Worm (Caenorhabditis elegans) whole organism, L4 larva: ENCODE measurements around the gene nstp-4.
A peak's percentile ranks its signal among the peaks of the same experiment; 100 is the strongest.

Experiments used
- D1046.2 ChIP-seq: fragments of 200-800 bp; sonication (Bioruptor generic); IDR thresholded peaks from 2 replicates; pipeline ENCODE4 v1.3.6; 2022; ENCODE audit warnings: missing genetic modification characterization, missing compliant biosample characterization
- F26F4.8 ChIP-seq: fragments of 200-800 bp; sonication (Bioruptor generic); conservative IDR thresholded peaks from 2 replicates; pipeline ENCODE4 v1.3.6; 2022; ENCODE audit warnings: missing genetic modification characterization, missing compliant biosample characterization
- F37D6.2 ChIP-seq: sonication (generic microtip); optimal IDR thresholded peaks from 2 replicates; lab custom pipeline; 2016; ENCODE audit warnings: mild to moderate bottlenecking, missing genetic modification characterization, missing compliant biosample characterization
- F44E2.7 ChIP-seq: fragments of 200-800 bp; sonication (Bioruptor generic); IDR thresholded peaks from 2 replicates; pipeline ENCODE4 v2.1.2; 2022; ENCODE audit warnings: missing genetic modification characterization, missing compliant biosample characterization
- F49E8.2 ChIP-seq: sonication (generic microtip); optimal IDR thresholded peaks from 2 replicates; lab custom pipeline; 2016; ENCODE audit warnings: missing compliant biosample characterization, mild to moderate bottlenecking, missing genetic modification characterization, borderline replicate concordance
- R02D3.7 ChIP-seq: fragments of 150-350 bp; sonication (generic microtip); optimal IDR thresholded peaks from 3 replicates; lab custom pipeline; 2014; ENCODE audit warnings: missing biosample characterization, missing genetic modification characterization
- Y48G9A.11 ChIP-seq: fragments of 200-800 bp; sonication (Bioruptor generic); IDR thresholded peaks from 2 replicates; pipeline ENCODE4 v1.3.6; 2022; ENCODE audit warnings: missing genetic modification reagents, missing genetic modification characterization, missing compliant biosample characterization
- Y75B8A.6 ChIP-seq: fragments of 200-800 bp; sonication (Bioruptor generic); IDR thresholded peaks from 2 replicates; pipeline ENCODE4 v1.3.6; 2022; ENCODE audit warnings: missing genetic modification reagents, missing genetic modification characterization, missing compliant biosample characterization
- ZK337.2 ChIP-seq: fragments of 200-800 bp; sonication (Bioruptor generic); IDR thresholded peaks from 2 replicates; pipeline ENCODE4 v1.3.6; 2022; ENCODE audit warnings: missing genetic modification reagents, missing genetic modification characterization, missing compliant biosample characterization
- aha-1 ChIP-seq: fragments of 150-350 bp; peaks from one replicate; lab custom pipeline; 2014; ENCODE audit warnings: missing biosample characterization, missing genetic modification characterization
- ceh-62 ChIP-seq: sonication (generic microtip); optimal IDR thresholded peaks from 2 replicates; lab custom pipeline; 2017; ENCODE audit warnings: missing biosample characterization, missing genetic modification characterization
- ces-1 ChIP-seq: fragments of 150-350 bp; sonication (generic microtip); optimal IDR thresholded peaks from 4 replicates; lab custom pipeline; 2014; ENCODE audit warnings: missing biosample characterization, missing genetic modification reagents, missing genetic modification characterization
- ctbp-1 ChIP-seq: fragments of 200-800 bp; sonication (Bioruptor generic); IDR thresholded peaks from 2 replicates; pipeline ENCODE4 v1.3.6; 2022; ENCODE audit warnings: missing genetic modification reagents, missing genetic modification characterization, missing compliant biosample characterization
- daf-12 ChIP-seq: fragments of 150-350 bp; optimal IDR thresholded peaks from 2 replicates; lab custom pipeline; 2014; ENCODE audit warnings: missing biosample characterization, missing genetic modification reagents, missing genetic modification characterization
- daf-19 ChIP-seq: fragments of 200-800 bp; sonication (Bioruptor generic); conservative IDR thresholded peaks from 2 replicates; pipeline ENCODE4 v1.3.6; 2022; ENCODE audit warnings: missing genetic modification characterization, missing compliant biosample characterization
- daf-8 ChIP-seq: fragments of 200-800 bp; sonication (Bioruptor generic); IDR thresholded peaks from 2 replicates; pipeline ENCODE4 v1.3.6; 2022; ENCODE audit warnings: missing genetic modification characterization, missing compliant biosample characterization
- dmd-9 ChIP-seq: fragments of 200-800 bp; sonication (Bioruptor generic); IDR thresholded peaks from 2 replicates; pipeline ENCODE4 v1.3.6; 2022; ENCODE audit warnings: missing genetic modification reagents, missing genetic modification characterization, missing compliant biosample characterization
- dpl-1 ChIP-seq: fragments of 150-350 bp; optimal IDR thresholded peaks from 2 replicates; lab custom pipeline; 2014; ENCODE audit warnings: missing biosample characterization, missing genetic modification reagents, missing genetic modification characterization
- dve-1 ChIP-seq: sonication (generic microtip); optimal IDR thresholded peaks from 2 replicates; lab custom pipeline; 2017; ENCODE audit warnings: antibody characterized with exemption, mild to moderate bottlenecking, missing genetic modification characterization, missing compliant biosample characterization; ENCODE audit not compliant: insufficient read depth
- egl-43 ChIP-seq: fragments of 200-800 bp; sonication (Bioruptor generic); IDR thresholded peaks from 2 replicates; pipeline ENCODE4 v1.3.6; 2022; ENCODE audit warnings: missing genetic modification reagents, missing genetic modification characterization, missing compliant biosample characterization
- gei-8 ChIP-seq: fragments of 200-800 bp; sonication (Bioruptor generic); optimal IDR thresholded peaks from 2 replicates; lab custom pipeline; 2018; ENCODE audit warnings: mild to moderate bottlenecking, missing genetic modification characterization, missing compliant biosample characterization
- hlh-11 ChIP-seq: fragments of 200-800 bp; sonication (Bioruptor generic); optimal IDR thresholded peaks from 2 replicates; lab custom pipeline; 2018; ENCODE audit warnings: mild to moderate bottlenecking, missing genetic modification characterization, missing compliant biosample characterization
- hlh-30 ChIP-seq: sonication (generic microtip); optimal IDR thresholded peaks from 2 replicates; lab custom pipeline; 2017; ENCODE audit warnings: antibody characterized with exemption, mild to moderate bottlenecking, missing genetic modification characterization, missing compliant biosample characterization; ENCODE audit not compliant: insufficient read depth
- lin-29 ChIP-seq: fragments of 200-800 bp; sonication (Bioruptor generic); IDR thresholded peaks from 2 replicates; pipeline ENCODE4 v1.3.6; 2022; ENCODE audit warnings: missing genetic modification reagents, missing genetic modification characterization, missing compliant biosample characterization
- lin-38 ChIP-seq: fragments of 200-800 bp; sonication (Bioruptor generic); IDR thresholded peaks from 2 replicates; pipeline ENCODE4 v1.3.6; 2022; ENCODE audit warnings: missing genetic modification reagents, missing genetic modification characterization, missing compliant biosample characterization
- lsy-2 ChIP-seq, 2 experiments: fragments of 150-350 bp in 1 of 2; sonication (generic microtip) in 1 of 2; optimal IDR thresholded peaks; 2 replicates each; lab custom pipeline; 2014 to 2017; ENCODE audit warnings: missing biosample characterization in 2 of 2, missing genetic modification characterization in 2 of 2
- mdt-29 ChIP-seq: fragments of 200-800 bp; sonication (Bioruptor generic); IDR thresholded peaks from 2 replicates; pipeline ENCODE4 v1.3.6; 2022; ENCODE audit warnings: missing genetic modification reagents, missing genetic modification characterization, missing compliant biosample characterization
- mes-2 ChIP-seq: sonication (generic microtip); optimal IDR thresholded peaks from 2 replicates; lab custom pipeline; 2016; ENCODE audit warnings: missing genotype, mild to moderate bottlenecking, missing genetic modification characterization, missing compliant biosample characterization; ENCODE audit not compliant: poor library complexity, severe bottlenecking
- nhr-102 ChIP-seq: sonication (generic microtip); optimal IDR thresholded peaks from 2 replicates; lab custom pipeline; 2016; ENCODE audit warnings: mild to moderate bottlenecking, missing genetic modification characterization, moderate library complexity, missing compliant biosample characterization
- nhr-111 ChIP-seq: fragments of 200-800 bp; sonication (Bioruptor generic); optimal IDR thresholded peaks from 2 replicates; lab custom pipeline; 2018; ENCODE audit warnings: mild to moderate bottlenecking, missing genetic modification characterization, missing compliant biosample characterization
- nhr-237 ChIP-seq: sonication (generic microtip); optimal IDR thresholded peaks from 2 replicates; lab custom pipeline; 2017; ENCODE audit warnings: missing biosample characterization, missing genetic modification characterization
- nhr-42 ChIP-seq: fragments of 200-800 bp; sonication (Bioruptor generic); IDR thresholded peaks from 2 replicates; pipeline ENCODE4 v1.3.6; 2022; ENCODE audit warnings: missing genetic modification characterization, missing compliant biosample characterization
- nhr-48 ChIP-seq: sonication (generic microtip); optimal IDR thresholded peaks from 2 replicates; lab custom pipeline; 2016; ENCODE audit warnings: mild to moderate bottlenecking, missing genetic modification characterization, missing compliant biosample characterization
- pha-4 ChIP-seq, 2 experiments: fragments of 150-350 bp in 1 of 2; fragments of 200-800 bp in 1 of 2; sonication (Bioruptor generic) in 1 of 2; IDR thresholded peaks in 1 of 2; optimal IDR thresholded peaks in 1 of 2; 2 replicates each; pipeline versions ENCODE4 v1.3.6 to Lab custom; 2014 to 2022; ENCODE audit warnings: missing genetic modification characterization in 2 of 2, missing genetic modification reagents in 2 of 2, missing biosample characterization in 1 of 2, missing compliant biosample characterization in 1 of 2
- pqm-1 ChIP-seq: sonication (generic microtip); optimal IDR thresholded peaks from 2 replicates; lab custom pipeline; 2017; ENCODE audit warnings: missing biosample characterization, missing genetic modification characterization
- rbr-2 ChIP-seq: sonication (generic microtip); optimal IDR thresholded peaks from 2 replicates; lab custom pipeline; 2016; ENCODE audit warnings: missing genotype, missing genetic modification characterization, missing compliant biosample characterization
- sdz-12 ChIP-seq: fragments of 200-800 bp; sonication (Bioruptor generic); optimal IDR thresholded peaks from 2 replicates; lab custom pipeline; 2018; ENCODE audit warnings: mild to moderate bottlenecking, missing genetic modification characterization, missing compliant biosample characterization
- set-16 ChIP-seq: fragments of 200-800 bp; sonication (Bioruptor generic); IDR thresholded peaks from 2 replicates; pipeline ENCODE4 v1.3.6; 2022; ENCODE audit warnings: missing genetic modification reagents, missing genetic modification characterization, missing compliant biosample characterization
- snpc-4 ChIP-seq: fragments of 150-350 bp; optimal IDR thresholded peaks from 2 replicates; lab custom pipeline; 2014; ENCODE audit warnings: missing biosample characterization, missing genetic modification characterization
- unc-62 ChIP-seq, 3 experiments: fragments of 150-350 bp in 1 of 3; sonication (generic microtip); optimal IDR thresholded peaks in 2 of 3; peaks in 1 of 3; 1 replicate in 1 of 3; 2 replicates in 2 of 3; lab custom pipeline; 2014 to 2017; ENCODE audit warnings: missing biosample characterization in 3 of 3, missing genetic modification characterization in 3 of 3, missing genetic modification reagents in 3 of 3, missing genotype in 1 of 3
- vab-7 ChIP-seq: fragments of 200-800 bp; sonication (Bioruptor generic); IDR thresholded peaks from 2 replicates; pipeline ENCODE4 v1.3.6; 2022; ENCODE audit warnings: missing genetic modification reagents, missing genetic modification characterization, missing compliant biosample characterization
- zfp-2 ChIP-seq: sonication (generic microtip); optimal IDR thresholded peaks from 2 replicates; lab custom pipeline; 2016; ENCODE audit warnings: mild to moderate bottlenecking, missing genetic modification characterization, missing compliant biosample characterization

Gene nstp-4

DNA sequence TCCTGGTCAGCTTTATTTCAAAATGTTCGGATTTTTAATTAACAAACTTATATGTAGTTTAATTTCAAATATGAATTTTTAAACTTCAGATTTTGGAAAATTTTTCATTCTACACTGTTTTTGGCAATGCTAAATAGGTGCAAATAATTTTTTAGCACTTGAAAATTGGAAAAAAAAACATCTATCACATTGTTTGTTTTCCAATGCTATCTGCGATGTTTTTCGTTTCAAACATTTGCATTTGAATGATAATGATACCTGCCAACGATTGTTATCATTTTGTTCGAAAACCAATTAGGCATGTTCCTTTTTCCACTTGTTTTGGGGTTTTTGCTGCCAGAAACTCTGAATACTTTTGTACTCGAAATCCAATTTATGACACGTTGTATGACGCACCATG lies 13.7 kb upstream of the nstp-4 start, which contains the start of gene C03H5.4:
Gene C03H5.4 (plus strand): TSS at position 301 of the 400 bp plus-strand sequence.
- no peak for TF ChIP-seq sdz-12 (GFP tag; lab: Kevin White, UChicago)
- TF ChIP-seq nhr-111 (GFP tag; lab: Kevin White, UChicago), result no peak
- TF ChIP-seq zfp-2 (tag; lab: Kevin White, UChicago), result no peak
- no peak for TF ChIP-seq set-16
- peak in 1 of 2 experiments; percentile 31 for TF ChIP-seq unc-62 (GFP tag; optimal IDR thresholded peaks at IDR 0.05 in 1 of 2; lab: Kevin White, UChicago)
- no peak for TF ChIP-seq unc-62 (tag; optimal IDR thresholded peaks at IDR 0.05; lab: Kevin White, UChicago)
- TF ChIP-seq ceh-62 (tag; lab: Kevin White, UChicago), result no peak
- TF ChIP-seq, all 104 proteins: peak for 1

DNA sequence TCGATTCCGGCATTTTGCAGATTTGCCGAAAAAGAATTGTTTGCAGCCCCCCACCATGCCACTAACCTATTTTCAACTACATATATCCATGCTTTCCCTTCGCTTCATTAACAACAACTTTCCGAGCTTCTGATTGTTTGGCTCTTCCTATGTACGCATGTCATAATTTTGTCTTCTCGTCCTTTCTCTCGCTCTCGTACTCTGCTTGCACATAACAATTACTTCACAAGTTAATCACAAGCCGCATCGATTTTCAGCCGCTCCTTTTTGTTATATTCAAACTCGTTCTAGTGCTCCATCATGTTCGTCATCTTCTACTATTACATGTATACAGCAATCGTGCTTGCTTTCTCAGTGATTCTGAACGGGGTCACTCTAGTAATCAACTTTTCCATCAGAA lies 10.3 kb upstream of the nstp-4 start, which contains the start of gene C03H5.9:
Gene C03H5.9 (plus strand): TSS at position 301 of the 400 bp plus-strand sequence.
- TF ChIP-seq D1046.2 (GFP tag; lab: Robert Waterston, UW) (no peak), dmd-9 (GFP tag; lab: Robert Waterston, UW) (0 out of 2 replicates have a peak, but pooled peaks have one; percentile 21), mdt-29 (GFP tag; lab: Robert Waterston, UW) (no peak)

DNA sequence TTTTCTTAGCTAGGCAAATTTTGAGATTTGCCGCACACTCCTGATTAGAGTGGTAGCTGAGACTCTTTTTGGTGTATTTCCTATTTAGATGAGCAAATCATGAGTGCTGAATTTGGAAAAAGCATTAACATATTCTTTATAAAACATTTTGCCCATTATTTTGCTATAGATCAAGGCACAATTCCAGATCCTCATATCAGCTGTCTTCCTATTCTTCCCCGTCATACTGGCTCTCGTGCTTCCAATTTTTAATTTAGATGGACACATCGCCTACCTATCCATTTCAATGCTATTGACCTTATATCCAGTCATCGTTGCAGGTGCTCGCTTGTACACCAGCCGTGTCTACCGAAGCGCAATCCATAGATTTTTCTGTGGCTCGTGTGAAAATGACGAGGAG lies 8.7 kb upstream of the nstp-4 start, which contains the start of gene C03H5.7:
Gene C03H5.7 (plus strand): TSS at position 301 of the 400 bp plus-strand sequence.
- TF ChIP-seq set-16 (no peak), lin-38 (no peak), D1046.2 (GFP tag; lab: Robert Waterston, UW) (no peak), pha-4 (GFP tag; IDR thresholded peaks at IDR 0.05; lab: Robert Waterston, UW) (no peak), pha-4 (tag; optimal IDR thresholded peaks at IDR 0.05; lab: Kevin White, UChicago) (no peak), daf-8 (GFP tag; lab: Robert Waterston, UW) (no peak), R02D3.7 (tag; lab: Kevin White, UChicago) (no peak), daf-19 (GFP tag; lab: Robert Waterston, UW) (no peak), nhr-237 (tag; lab: Kevin White, UChicago) (no peak)

- TF ChIP-seq F37D6.2 (tag; lab: Kevin White, UChicago) (no peak), aha-1 (tag; lab: Kevin White, UChicago) (peak; percentile 6), gei-8 (no peak), F49E8.2 (no peak)
Observed at ce11 chrII:385258-385657, 3.4 kb upstream of the nstp-4 start, which contains the start of gene C03H5.5. Gene C03H5.5, minus strand, starts transcription at chrII:385358.

DNA sequence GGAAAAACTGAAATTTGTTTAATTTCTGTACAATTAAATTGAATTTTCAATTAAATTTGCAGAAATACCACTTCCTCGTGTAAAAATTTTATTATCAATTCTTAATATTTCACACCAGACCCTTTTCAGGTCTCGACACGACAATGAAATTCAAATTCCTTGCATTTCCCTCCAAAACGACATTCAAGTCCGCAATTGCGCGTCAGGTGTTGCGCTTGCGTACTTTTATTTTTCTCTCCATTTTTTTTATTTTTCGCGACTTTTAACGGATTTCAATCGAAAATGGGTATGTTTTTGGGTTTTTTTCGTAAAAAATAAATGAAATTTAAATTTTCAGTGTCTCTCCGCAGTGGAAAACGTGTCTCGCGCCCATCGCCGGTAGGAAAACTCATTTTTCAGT lies 2.7 kb upstream of the nstp-4 start, which contains the start of gene C03H5.3:
Gene C03H5.3 (plus strand): TSS at position 132 of the 400 bp plus-strand sequence.
- TF ChIP-seq daf-12, result no peak
- TF ChIP-seq snpc-4 (tag; lab: Kevin White, UChicago), result no peak
- no peak for TF ChIP-seq nhr-102 (tag; lab: Kevin White, UChicago)
- TF ChIP-seq egl-43 (GFP tag; lab: Robert Waterston, UW), result no peak
- no peak for TF ChIP-seq D1046.2 (GFP tag; lab: Robert Waterston, UW)
- TF ChIP-seq ctbp-1 (GFP tag; lab: Robert Waterston, UW), result no peak
- TF ChIP-seq F44E2.7, result no peak
- TF ChIP-seq Y48G9A.11, result no peak
- no peak for TF ChIP-seq vab-7 (GFP tag; lab: Robert Waterston, UW)
- peak; percentile 19 for TF ChIP-seq aha-1 (tag; lab: Kevin White, UChicago)
- TF ChIP-seq nhr-42 (GFP tag; lab: Robert Waterston, UW), result no peak
- no peak for TF ChIP-seq hlh-30 (tag; lab: Kevin White, UChicago)
- no peak for TF ChIP-seq hlh-11 (tag; lab: Kevin White, UChicago)
- TF ChIP-seq dpl-1, result peak; percentile 94
- TF ChIP-seq dve-1 (tag; lab: Kevin White, UChicago), result no peak
- TF ChIP-seq lin-29, result no peak
- TF ChIP-seq ZK337.2 (GFP tag; lab: Robert Waterston, UW), result no peak
- no peak for TF ChIP-seq Y75B8A.6 (GFP tag; lab: Robert Waterston, UW)
- no peak for TF ChIP-seq ces-1
- peak; percentile 58 for TF ChIP-seq mes-2 (tag; lab: Kevin White, UChicago)
- no peak; the same call in 1 of the 2 replicates for TF ChIP-seq lin-38
- TF ChIP-seq pqm-1 (tag; lab: Kevin White, UChicago), result no peak
- no peak for TF ChIP-seq F26F4.8 (GFP tag; lab: Robert Waterston, UW)
- TF ChIP-seq nhr-48 (tag; lab: Kevin White, UChicago), result no peak
- TF ChIP-seq rbr-2 (tag; lab: Kevin White, UChicago), result no peak
- TF ChIP-seq lsy-2 (tag; optimal IDR thresholded peaks at IDR 0.05; lab: Kevin White, UChicago), result no peak
